Worm (Caenorhabditis elegans) whole organism, L4/young adult: Measurements from ENCODE around the gene T22F7.1.

Experiments
- W03F9.2 ChIP-seq: fragments of 150-350 bp; optimal IDR thresholded peaks from 2 replicates; lab custom pipeline; 2014; ENCODE audit warnings: missing biosample characterization, missing genetic modification characterization
- him-1 ChIP-seq: sonication (generic microtip); optimal IDR thresholded peaks from 2 replicates; lab custom pipeline; 2016; ENCODE audit warnings: missing genotype, missing genetic modification reagents, missing genetic modification characterization, missing compliant biosample characterization

DNA sequence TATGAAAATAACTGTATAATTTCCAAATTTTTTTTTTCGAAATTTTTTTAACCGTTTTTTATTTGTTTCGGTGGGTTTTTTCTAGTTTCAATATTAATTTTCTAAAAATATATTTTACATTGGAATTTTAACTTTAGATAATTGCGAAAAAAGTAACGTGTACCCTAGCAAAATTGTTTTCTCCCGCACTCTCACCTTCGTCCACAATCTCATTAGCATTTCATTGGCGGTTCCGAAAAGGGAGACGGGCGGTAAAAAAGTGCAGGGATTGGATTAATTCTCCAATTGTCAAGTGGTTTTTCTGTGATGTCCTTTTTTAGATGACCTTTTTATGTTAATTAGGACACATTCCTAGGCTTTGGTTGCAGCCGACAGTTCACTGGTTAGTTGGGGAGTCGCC is 7.4 kb downstream of the T22F7.1 start:
- no peak for TF ChIP-seq him-1 (tag; lab: Kevin White, UChicago)
- no peak for TF ChIP-seq W03F9.2 (tag; lab: Kevin White, UChicago)
